Worm (Caenorhabditis elegans) whole organism, midembryonic: ENCODE data around the gene F54H12.8.

Experiments
- flt-1 ChIP-seq: fragments of 200-800 bp; sonication (Bioruptor generic); IDR thresholded peaks from 2 replicates; pipeline ENCODE4 v1.3.6; 2022; ENCODE audit warnings: missing genetic modification characterization, missing compliant biosample characterization
- klf-2 ChIP-seq: fragments of 200-800 bp; sonication (Bioruptor generic); conservative IDR thresholded peaks from 2 replicates; pipeline ENCODE4 v1.3.6; 2022; ENCODE audit warnings: missing genetic modification reagents, missing genetic modification characterization, missing compliant biosample characterization
- ztf-23 ChIP-seq: fragments of 200-800 bp; sonication (Bioruptor generic); IDR thresholded peaks from 2 replicates; pipeline ENCODE4 v1.3.6; 2022; ENCODE audit warnings: missing genetic modification reagents, missing genetic modification characterization, missing compliant biosample characterization

DNA sequence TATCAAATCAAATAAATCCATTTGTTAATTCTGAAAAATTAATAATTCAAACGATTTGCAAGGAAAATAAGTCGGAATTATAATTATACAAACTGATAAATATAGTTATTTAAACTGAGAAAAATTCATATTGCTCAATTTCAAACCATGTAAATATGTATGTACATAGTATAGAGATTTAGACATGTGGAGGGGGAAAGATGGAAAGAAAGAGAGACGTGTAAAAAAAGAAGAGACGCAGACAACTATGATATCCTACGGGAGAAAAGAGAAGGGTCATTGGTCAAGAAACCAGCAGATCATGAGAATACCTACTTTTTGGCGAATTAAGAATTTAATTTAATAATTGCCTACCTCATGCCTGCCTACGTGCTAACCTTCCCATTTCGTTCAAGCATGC, 10.9 kb downstream of the F54H12.8 start, which contains the start of gene C29E4.11:
- TF ChIP-seq flt-1 (GFP tag; lab: Robert Waterston, UW) (no peak), klf-2 (GFP tag; lab: Robert Waterston, UW) (no peak), ztf-23 (GFP tag; lab: Robert Waterston, UW) (no peak)
